Fruit fly (Drosophila melanogaster) whole organism, embryonic: ENCODE measurements around the gene CG13876.

Experiments used
- Aef1 ChIP-seq: fragments of 200-800 bp; sonication (Bioruptor generic); IDR thresholded peaks from 3 replicates; pipeline ENCODE4 v1.3.6; 2022; ENCODE audit warnings: missing biosample characterization, missing genetic modification characterization
- Antp ChIP-seq: fragments of 200-800 bp; sonication (Bioruptor generic); optimal IDR thresholded peaks from 3 replicates; lab custom pipeline; 2016; ENCODE audit warnings: missing biosample characterization, missing genetic modification characterization
- C15 ChIP-seq: fragments of 200-800 bp; sonication (Bioruptor generic); IDR thresholded peaks from 3 replicates; pipeline ENCODE4 v1.3.6; 2022; ENCODE audit warnings: missing biosample characterization, missing genetic modification characterization
- CG10654 ChIP-seq: fragments of 200-800 bp; sonication (Bioruptor generic); optimal IDR thresholded peaks from 2 replicates; lab custom pipeline; 2016; ENCODE audit warnings: missing biosample characterization, missing genetic modification characterization
- CG12769 ChIP-seq: fragments of 200-800 bp; sonication (Bioruptor generic); optimal IDR thresholded peaks from 2 replicates; lab custom pipeline; 2019; ENCODE audit warnings: missing biosample characterization, mild to moderate bottlenecking, missing genetic modification characterization, moderate library complexity
- CG13296 ChIP-seq: fragments of 200-800 bp; sonication (Bioruptor generic); optimal IDR thresholded peaks from 3 replicates; lab custom pipeline; 2018; ENCODE audit warnings: missing biosample characterization, mild to moderate bottlenecking, missing genetic modification characterization
- CG13424 ChIP-seq: fragments of 200-800 bp; sonication (Bioruptor generic); optimal IDR thresholded peaks from 2 replicates; lab custom pipeline; 2019; ENCODE audit warnings: missing biosample characterization, mild to moderate bottlenecking, missing genetic modification characterization, moderate library complexity
- CG13894 ChIP-seq: fragments of 200-800 bp; sonication (Bioruptor generic); optimal IDR thresholded peaks from 3 replicates; lab custom pipeline; 2018; ENCODE audit warnings: missing biosample characterization, mild to moderate bottlenecking, missing genetic modification characterization, moderate library complexity
- CG14667 ChIP-seq: fragments of 200-800 bp; sonication (Bioruptor generic); IDR thresholded peaks from 2 replicates; pipeline ENCODE4 v1.3.6; 2022; ENCODE audit warnings: missing biosample characterization, missing genetic modification characterization
- CG1529 ChIP-seq: fragments of 200-800 bp; sonication (Bioruptor generic); optimal IDR thresholded peaks from 3 replicates; lab custom pipeline; 2018; ENCODE audit warnings: missing biosample characterization, missing genetic modification characterization
- CG16779 ChIP-seq: fragments of 200-800 bp; sonication (Bioruptor generic); IDR thresholded peaks from 2 replicates; pipeline ENCODE4 v1.3.6; 2022; ENCODE audit warnings: missing biosample characterization, missing genetic modification characterization
- CG17568 ChIP-seq: fragments of 200-800 bp; sonication (Bioruptor generic); optimal IDR thresholded peaks from 2 replicates; lab custom pipeline; 2018; ENCODE audit warnings: missing biosample characterization, mild to moderate bottlenecking, missing genetic modification characterization, moderate library complexity
- CG17912 ChIP-seq: fragments of 200-800 bp; sonication (Bioruptor generic); optimal IDR thresholded peaks from 2 replicates; lab custom pipeline; 2018; ENCODE audit warnings: missing biosample characterization, mild to moderate bottlenecking, missing genetic modification characterization
- CG1792 ChIP-seq: fragments of 200-800 bp; sonication (Bioruptor generic); optimal IDR thresholded peaks from 2 replicates; lab custom pipeline; 2016; ENCODE audit warnings: missing biosample characterization, missing genetic modification characterization
- CG18619 ChIP-seq: fragments of 200-800 bp; sonication (Bioruptor generic); optimal IDR thresholded peaks from 3 replicates; lab custom pipeline; 2017; ENCODE audit warnings: missing biosample characterization, mild to moderate bottlenecking, missing genetic modification characterization
- CG2199 ChIP-seq: fragments of 200-800 bp; sonication (Bioruptor generic); IDR thresholded peaks from 3 replicates; pipeline ENCODE4 v1.3.6; 2022; ENCODE audit warnings: missing biosample characterization, missing genetic modification characterization
- CG2678 ChIP-seq: fragments of 200-800 bp; sonication (Bioruptor generic); optimal IDR thresholded peaks from 3 replicates; lab custom pipeline; 2019; ENCODE audit warnings: missing biosample characterization, mild to moderate bottlenecking, missing genetic modification characterization, moderate library complexity
- CG30431 ChIP-seq: fragments of 200-800 bp; sonication (Bioruptor generic); optimal IDR thresholded peaks from 2 replicates; lab custom pipeline; 2017; ENCODE audit warnings: missing biosample characterization, missing genetic modification characterization
- CG32772 ChIP-seq: fragments of 200-800 bp; sonication (Bioruptor generic); IDR thresholded peaks from 2 replicates; pipeline ENCODE4 v1.3.6; 2022; ENCODE audit warnings: missing biosample characterization, missing genetic modification characterization
- CG4404 ChIP-seq: fragments of 200-800 bp; sonication (Bioruptor generic); IDR thresholded peaks from 2 replicates; pipeline ENCODE4 v1.3.6; 2022; ENCODE audit warnings: missing biosample characterization, missing genetic modification characterization
- CG4424 ChIP-seq: fragments of 200-800 bp; sonication (Bioruptor generic); optimal IDR thresholded peaks from 3 replicates; lab custom pipeline; 2016; ENCODE audit warnings: missing biosample characterization, missing genetic modification characterization
- CG5245 ChIP-seq: fragments of 200-800 bp; sonication (Bioruptor generic); optimal IDR thresholded peaks from 3 replicates; lab custom pipeline; 2016; ENCODE audit warnings: missing biosample characterization, missing genetic modification characterization
- CG6272 ChIP-seq: fragments of 200-800 bp; sonication (Bioruptor generic); IDR thresholded peaks from 2 replicates; pipeline ENCODE4 v1.3.6; 2022; ENCODE audit warnings: missing biosample characterization, missing genetic modification characterization
- CG7786 ChIP-seq: fragments of 200-800 bp; sonication (Bioruptor generic); optimal IDR thresholded peaks from 2 replicates; lab custom pipeline; 2016; ENCODE audit warnings: missing biosample characterization, missing genetic modification characterization
- CG7839 ChIP-seq: fragments of 200-800 bp; sonication (Bioruptor generic); optimal IDR thresholded peaks from 3 replicates; lab custom pipeline; 2018; ENCODE audit warnings: missing biosample characterization, mild to moderate bottlenecking, missing genetic modification characterization, moderate library complexity
- CG9797 ChIP-seq: fragments of 200-800 bp; sonication (Bioruptor generic); optimal IDR thresholded peaks from 3 replicates; lab custom pipeline; 2018; ENCODE audit warnings: missing biosample characterization, mild to moderate bottlenecking, missing genetic modification characterization
- CG9876 ChIP-seq: fragments of 200-800 bp; sonication (Bioruptor generic); optimal IDR thresholded peaks from 2 replicates; lab custom pipeline; 2016; ENCODE audit warnings: missing biosample characterization, missing genetic modification characterization
- D19B ChIP-seq: fragments of 200-800 bp; sonication (Bioruptor generic); optimal IDR thresholded peaks from 2 replicates; lab custom pipeline; 2017; ENCODE audit warnings: missing biosample characterization, mild to moderate bottlenecking, missing genetic modification characterization
- Elba2 ChIP-seq: fragments of 200-800 bp; sonication (Bioruptor generic); optimal IDR thresholded peaks from 3 replicates; lab custom pipeline; 2016; ENCODE audit warnings: missing biosample characterization, missing genetic modification characterization
- NC2β ChIP-seq: fragments of 200-800 bp; sonication (Bioruptor generic); optimal IDR thresholded peaks from 2 replicates; lab custom pipeline; 2016; ENCODE audit warnings: missing biosample characterization, missing genetic modification characterization
- Poxn ChIP-seq: fragments of 200-800 bp; sonication (Bioruptor generic); IDR thresholded peaks from 2 replicates; pipeline ENCODE4 v1.3.6; 2022; ENCODE audit warnings: missing biosample characterization, missing genetic modification characterization
- Scr ChIP-seq: fragments of 200-800 bp; sonication (Bioruptor generic); IDR thresholded peaks from 2 replicates; pipeline ENCODE4 v1.3.6; 2022; ENCODE audit warnings: missing biosample characterization, missing genetic modification characterization; ENCODE audit not compliant: partially characterized antibody
- bab2 ChIP-seq: fragments of 200-800 bp; sonication (Bioruptor generic); optimal IDR thresholded peaks from 2 replicates; lab custom pipeline; 2016; ENCODE audit warnings: missing biosample characterization, missing genetic modification characterization
- br ChIP-seq: fragments of >200 bp; optimal IDR thresholded peaks from 2 replicates; lab custom pipeline; 2017
- danr ChIP-seq: fragments of 200-800 bp; sonication (Bioruptor generic); IDR thresholded peaks from 2 replicates; pipeline ENCODE4 v1.3.6; 2022; ENCODE audit warnings: missing biosample characterization, missing genetic modification characterization
- dimm ChIP-seq: fragments of 200-800 bp; sonication (Bioruptor generic); IDR thresholded peaks from 2 replicates; pipeline ENCODE4 v1.3.6; 2022; ENCODE audit warnings: missing biosample characterization, missing genetic modification characterization
- dpn ChIP-seq, 2 experiments: fragments of 200-800 bp; sonication (Bioruptor generic); optimal IDR thresholded peaks; 3 replicates each; lab custom pipeline; 2016; ENCODE audit warnings: missing biosample characterization in 2 of 2, missing genetic modification characterization in 2 of 2
- en ChIP-seq: fragments of 200-800 bp; sonication (Bioruptor generic); optimal IDR thresholded peaks from 2 replicates; lab custom pipeline; 2016; ENCODE audit warnings: missing biosample characterization, missing genetic modification characterization
- fd102C ChIP-seq: fragments of 200-800 bp; sonication (Bioruptor generic); optimal IDR thresholded peaks from 2 replicates; lab custom pipeline; 2018; ENCODE audit warnings: missing biosample characterization, mild to moderate bottlenecking, missing genetic modification characterization, moderate library complexity
- gsb ChIP-seq: fragments of 200-800 bp; sonication (Bioruptor generic); IDR thresholded peaks from 2 replicates; pipeline ENCODE4 v1.3.6; 2022; ENCODE audit warnings: missing biosample characterization, missing genetic modification characterization
- lab ChIP-seq: fragments of 200-800 bp; sonication (Bioruptor generic); optimal IDR thresholded peaks from 3 replicates; lab custom pipeline; 2017; ENCODE audit warnings: missing biosample characterization, missing genetic modification characterization, mild to moderate bottlenecking, moderate library complexity, missing genetic modification reagents
- lov ChIP-seq, 2 experiments: fragments of 200-800 bp in 1 of 2; fragments of >200 bp in 1 of 2; sonication (Bioruptor generic) in 1 of 2; IDR thresholded peaks in 1 of 2; optimal IDR thresholded peaks in 1 of 2; 2 replicates in 1 of 2; 3 replicates in 1 of 2; pipeline versions ENCODE4 v1.3.6 to Lab custom; 2017 to 2022; ENCODE audit warnings: missing biosample characterization in 1 of 2, missing genetic modification characterization in 1 of 2
- pho ChIP-seq: fragments of 200-800 bp; sonication (Bioruptor generic); optimal IDR thresholded peaks from 2 replicates; lab custom pipeline; 2016; ENCODE audit warnings: missing biosample characterization, missing genetic modification characterization
- prd ChIP-seq, 3 experiments: fragments of >200 bp in 2 of 3; fragments of 200-800 bp in 1 of 3; sonication (Bioruptor generic) in 1 of 3; optimal IDR thresholded peaks in 2 of 3; IDR thresholded peaks in 1 of 3; 2 replicates in 2 of 3; 3 replicates in 1 of 3; pipeline versions ENCODE4 v1.3.6 to Lab custom; 2017 to 2022; ENCODE audit warnings: missing biosample characterization in 1 of 3, missing genetic modification characterization in 1 of 3
- schlank ChIP-seq: fragments of 200-800 bp; sonication (Bioruptor generic); optimal IDR thresholded peaks from 2 replicates; lab custom pipeline; 2018; ENCODE audit warnings: missing biosample characterization, mild to moderate bottlenecking, missing genetic modification characterization
- shn ChIP-seq: fragments of 200-800 bp; sonication (Bioruptor generic); optimal IDR thresholded peaks from 3 replicates; lab custom pipeline; 2016; ENCODE audit warnings: missing biosample characterization, missing genetic modification characterization
- slp2 ChIP-seq: fragments of 200-800 bp; sonication (Bioruptor generic); optimal IDR thresholded peaks from 2 replicates; lab custom pipeline; 2016; ENCODE audit warnings: missing biosample characterization, missing genetic modification characterization
- ssp ChIP-seq: fragments of 200-800 bp; sonication (Bioruptor generic); IDR thresholded peaks from 2 replicates; pipeline ENCODE4 v1.3.6; 2022; ENCODE audit warnings: missing biosample characterization, missing genetic modification characterization
- toy ChIP-seq: fragments of 200-800 bp; sonication (Bioruptor generic); IDR thresholded peaks from 2 replicates; pipeline ENCODE4 v1.3.6; 2022; ENCODE audit warnings: missing biosample characterization, missing genetic modification characterization
- yki ChIP-seq: fragments of >200 bp; optimal IDR thresholded peaks from 3 replicates; lab custom pipeline; 2018

CG13876 gene

DNA sequence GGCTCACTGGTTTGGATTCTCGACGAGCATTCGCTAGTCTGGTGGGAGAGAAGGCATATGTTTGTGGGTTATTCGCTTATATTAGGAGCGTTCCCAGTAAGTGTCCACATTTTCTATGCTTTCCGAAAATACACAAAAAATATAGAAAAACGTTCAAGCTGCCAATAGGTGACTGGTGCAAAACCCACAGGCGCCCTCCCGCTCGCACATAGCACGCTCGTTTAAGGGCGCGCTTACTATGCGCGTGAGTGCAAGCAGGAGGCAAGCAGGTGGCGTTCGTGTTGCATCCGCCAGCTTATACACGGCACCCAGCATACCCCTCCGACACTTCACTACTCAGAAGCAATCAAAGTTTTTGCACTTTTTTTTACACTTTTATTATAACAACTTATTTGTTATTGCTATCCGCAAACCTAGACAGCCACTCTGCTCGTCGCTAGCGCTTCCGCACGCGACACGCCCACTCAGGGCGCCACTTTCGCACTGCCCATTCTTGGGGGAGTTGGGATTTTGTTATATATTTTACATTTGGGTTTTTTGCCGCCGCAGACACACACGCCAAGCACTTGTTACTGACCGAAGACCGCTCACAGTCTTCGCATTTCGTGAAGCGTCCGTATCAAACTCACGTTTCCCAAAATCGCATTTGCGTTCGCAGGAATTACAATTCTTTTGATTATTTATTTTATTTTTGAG lies 6.7 kb upstream of the CG13876 start (continued):
- TF ChIP-seq Aef1, result peak; percentile 47; the same call in 1 of the 3 replicates
- peak; percentile 13 for TF ChIP-seq CG9797 (GFP tag; lab: Kevin White, UChicago)
- TF ChIP-seq C15 (GFP tag; lab: Robert Waterston, UW), result no peak
- TF ChIP-seq CG6272 (GFP tag; lab: Robert Waterston, UW), result peak; percentile 62
- TF ChIP-seq CG32772 (GFP tag; lab: Robert Waterston, UW), result peak; percentile 63; the same call in 1 of the 2 replicates
- no peak for TF ChIP-seq CG13296 (GFP tag; lab: Kevin White, UChicago)
- 0 out of 2 replicates have a peak, but pooled peaks have one; percentile 8 for TF ChIP-seq danr (GFP tag; lab: Robert Waterston, UW)
- no peak for TF ChIP-seq Poxn
- TF ChIP-seq schlank (tag; lab: Kevin White, UChicago), result no peak
- TF ChIP-seq prd (optimal IDR thresholded peaks at IDR 0.05; lab: Kevin White, UChicago), result no peak
- no peak for TF ChIP-seq prd (GFP tag; IDR thresholded peaks at IDR 0.05; lab: Robert Waterston, UW)
- TF ChIP-seq slp2 (GFP tag; lab: Kevin White, UChicago), result no peak
- no peak for TF ChIP-seq en (GFP tag; lab: Kevin White, UChicago)
- peak; percentile 21 for TF ChIP-seq CG17912
- TF ChIP-seq NC2β, result no peak
- TF ChIP-seq lov (optimal IDR thresholded peaks at IDR 0.05; lab: Kevin White, UChicago), result no peak
- TF ChIP-seq lov (GFP tag; IDR thresholded peaks at IDR 0.05; lab: Robert Waterston, UW), result peak; percentile 62; the same call in 2 of the 3 replicates
- no peak for TF ChIP-seq shn (GFP tag; lab: Kevin White, UChicago)
- no peak for TF ChIP-seq br (lab: Kevin White, UChicago)
- TF ChIP-seq CG4404, result peak; percentile 17; the same call in 1 of the 2 replicates
- TF ChIP-seq toy, result no peak
- TF ChIP-seq CG13424 (tag; lab: Kevin White, UChicago), result peak; percentile 39
- no peak for TF ChIP-seq CG5245 (GFP tag; lab: Kevin White, UChicago)
- no peak for TF ChIP-seq lab
- no peak for TF ChIP-seq CG16779
- no peak for TF ChIP-seq CG18619 (GFP tag; lab: Kevin White, UChicago)
- no peak for TF ChIP-seq CG1529 (GFP tag; lab: Kevin White, UChicago)
- no peak for TF ChIP-seq CG1792 (GFP tag; lab: Kevin White, UChicago)
- no peak for TF ChIP-seq dimm
- TF ChIP-seq Elba2, result no peak
- TF ChIP-seq fd102C (GFP tag; lab: Kevin White, UChicago), result no peak
- no peak for TF ChIP-seq CG12769
- TF ChIP-seq dpn (GFP tag; optimal IDR thresholded peaks at IDR 0.05; lab: Kevin White, UChicago), result peak in 1 of 2 experiments; percentile 3
- TF ChIP-seq ssp (GFP tag; lab: Robert Waterston, UW), result no peak
- no peak for TF ChIP-seq CG7839
- TF ChIP-seq CG2678 (tag; lab: Kevin White, UChicago), result no peak
- TF ChIP-seq bab2 (GFP tag; lab: Kevin White, UChicago), result no peak
- no peak for TF ChIP-seq yki (lab: Kevin White, UChicago)
- no peak for TF ChIP-seq CG17568 (GFP tag; lab: Kevin White, UChicago)
- no peak for TF ChIP-seq CG4424 (GFP tag; lab: Kevin White, UChicago)
- TF ChIP-seq Scr (GFP tag; lab: Robert Waterston, UW), result no peak
- TF ChIP-seq D19B (GFP tag; lab: Kevin White, UChicago), result no peak
- peak; percentile 30 for TF ChIP-seq CG9876
- peak; percentile 45 for TF ChIP-seq Antp (GFP tag; lab: Kevin White, UChicago)
- TF ChIP-seq CG14667 (GFP tag; lab: Robert Waterston, UW), result no peak
- TF ChIP-seq CG10654 (GFP tag; lab: Kevin White, UChicago), result no peak
- TF ChIP-seq gsb, result no peak
- TF ChIP-seq CG30431, result no peak
- TF ChIP-seq CG13894, result no peak
- peak; percentile 84; the same call in 1 of the 3 replicates for TF ChIP-seq CG2199 (GFP tag; lab: Robert Waterston, UW)
- no peak for TF ChIP-seq CG7786 (GFP tag; lab: Kevin White, UChicago)
- TF ChIP-seq pho (GFP tag; lab: Kevin White, UChicago), result peak; percentile 2
